Fruit fly (Drosophila melanogaster) whole organism, embryonic: ENCODE results near the gene CG14669.
A peak's percentile ranks its signal among the peaks of the same experiment; 100 is the strongest.

ENCODE experiments used
- Aef1 ChIP-seq: fragments of 200-800 bp; sonication (Bioruptor generic); IDR thresholded peaks from 3 replicates; pipeline ENCODE4 v1.3.6; 2022; ENCODE audit warnings: missing biosample characterization, missing genetic modification characterization
- B-H2 ChIP-seq: fragments of 200-800 bp; sonication (Bioruptor generic); optimal IDR thresholded peaks from 2 replicates; lab custom pipeline; 2018; ENCODE audit warnings: missing biosample characterization, mild to moderate bottlenecking, missing genetic modification characterization
- CG10274 ChIP-seq: fragments of 200-800 bp; sonication (Bioruptor generic); optimal IDR thresholded peaks from 3 replicates; lab custom pipeline; 2017; ENCODE audit warnings: missing biosample characterization, mild to moderate bottlenecking, missing genetic modification characterization
- CG11456 ChIP-seq: fragments of 200-800 bp; sonication (Bioruptor generic); IDR thresholded peaks from 3 replicates; pipeline ENCODE4 v1.3.6; 2022; ENCODE audit warnings: missing biosample characterization, missing genetic modification characterization
- CG11504 ChIP-seq: fragments of 200-800 bp; sonication (Bioruptor generic); optimal IDR thresholded peaks from 3 replicates; lab custom pipeline; 2019; ENCODE audit warnings: missing biosample characterization, mild to moderate bottlenecking, missing genetic modification characterization, moderate library complexity
- CG11696 ChIP-seq: fragments of 200-800 bp; sonication (Bioruptor generic); IDR thresholded peaks from 2 replicates; pipeline ENCODE4 v1.3.6; 2022; ENCODE audit warnings: missing biosample characterization, missing genetic modification characterization
- CG13287 ChIP-seq: fragments of 200-800 bp; sonication (Bioruptor generic); IDR thresholded peaks from 2 replicates; pipeline ENCODE4 v1.3.6; 2022; ENCODE audit warnings: missing biosample characterization, missing genetic modification characterization; ENCODE audit not compliant: partially characterized antibody
- CG13424 ChIP-seq: fragments of 200-800 bp; sonication (Bioruptor generic); optimal IDR thresholded peaks from 2 replicates; lab custom pipeline; 2019; ENCODE audit warnings: missing biosample characterization, mild to moderate bottlenecking, missing genetic modification characterization, moderate library complexity
- CG14050 ChIP-seq: fragments of 200-800 bp; sonication (Bioruptor generic); IDR thresholded peaks from 3 replicates; pipeline ENCODE4 v1.3.6; 2022; ENCODE audit warnings: missing biosample characterization, missing genetic modification characterization
- CG14965 ChIP-seq: fragments of 200-800 bp; sonication (Bioruptor generic); optimal IDR thresholded peaks from 2 replicates; lab custom pipeline; 2016; ENCODE audit warnings: missing biosample characterization, missing genetic modification characterization, borderline replicate concordance
- CG17361 ChIP-seq: fragments of 200-800 bp; sonication (Bioruptor generic); IDR thresholded peaks from 3 replicates; pipeline ENCODE4 v1.3.6; 2022; ENCODE audit warnings: missing biosample characterization, missing genetic modification characterization
- CG18619 ChIP-seq: fragments of 200-800 bp; sonication (Bioruptor generic); optimal IDR thresholded peaks from 3 replicates; lab custom pipeline; 2017; ENCODE audit warnings: missing biosample characterization, mild to moderate bottlenecking, missing genetic modification characterization
- CG3163 ChIP-seq: fragments of 200-800 bp; sonication (Bioruptor generic); optimal IDR thresholded peaks from 3 replicates; lab custom pipeline; 2016; ENCODE audit warnings: missing biosample characterization, missing genetic modification characterization
- CG32772 ChIP-seq: fragments of 200-800 bp; sonication (Bioruptor generic); IDR thresholded peaks from 2 replicates; pipeline ENCODE4 v1.3.6; 2022; ENCODE audit warnings: missing biosample characterization, missing genetic modification characterization
- CG4282 ChIP-seq: fragments of 200-800 bp; sonication (Bioruptor generic); optimal IDR thresholded peaks from 2 replicates; lab custom pipeline; 2016; ENCODE audit warnings: missing biosample characterization, missing genetic modification characterization
- CG4707 ChIP-seq: fragments of 200-800 bp; sonication (Bioruptor generic); optimal IDR thresholded peaks from 2 replicates; lab custom pipeline; 2018; ENCODE audit warnings: missing biosample characterization, mild to moderate bottlenecking, missing genetic modification characterization, moderate library complexity
- CG6272 ChIP-seq: fragments of 200-800 bp; sonication (Bioruptor generic); IDR thresholded peaks from 2 replicates; pipeline ENCODE4 v1.3.6; 2022; ENCODE audit warnings: missing biosample characterization, missing genetic modification characterization
- CG6765 ChIP-seq: fragments of 200-800 bp; sonication (Bioruptor generic); optimal IDR thresholded peaks from 3 replicates; lab custom pipeline; 2017; ENCODE audit warnings: missing biosample characterization, mild to moderate bottlenecking, missing genetic modification characterization
- CG6813 ChIP-seq: fragments of 200-800 bp; sonication (Bioruptor generic); optimal IDR thresholded peaks from 2 replicates; lab custom pipeline; 2017; ENCODE audit warnings: missing biosample characterization, missing genetic modification characterization, mild to moderate bottlenecking, moderate library complexity, missing genetic modification reagents
- CG9215 ChIP-seq: fragments of 200-800 bp; sonication (Bioruptor generic); IDR thresholded peaks from 2 replicates; pipeline ENCODE4 v1.3.6; 2022; ENCODE audit warnings: missing biosample characterization, missing genetic modification characterization
- CG9437 ChIP-seq: fragments of 200-800 bp; sonication (Bioruptor generic); optimal IDR thresholded peaks from 2 replicates; lab custom pipeline; 2018; ENCODE audit warnings: missing biosample characterization, mild to moderate bottlenecking, missing genetic modification characterization
- D19B ChIP-seq: fragments of 200-800 bp; sonication (Bioruptor generic); optimal IDR thresholded peaks from 2 replicates; lab custom pipeline; 2017; ENCODE audit warnings: missing biosample characterization, mild to moderate bottlenecking, missing genetic modification characterization
- Fer2 ChIP-seq: fragments of 200-800 bp; sonication (Bioruptor generic); optimal IDR thresholded peaks from 2 replicates; lab custom pipeline; 2018; ENCODE audit warnings: missing biosample characterization, mild to moderate bottlenecking, missing genetic modification characterization, moderate library complexity
- Hr78 ChIP-seq, 2 experiments: fragments of 200-800 bp in 1 of 2; fragments of >200 bp in 1 of 2; sonication (Bioruptor generic) in 1 of 2; optimal IDR thresholded peaks; 2 replicates each; lab custom pipeline; 2017 to 2019; ENCODE audit warnings: missing biosample characterization in 2 of 2, missing genetic modification characterization in 2 of 2, mild to moderate bottlenecking in 1 of 2, moderate library complexity in 1 of 2
- Med ChIP-seq: fragments of 200-800 bp; sonication (Bioruptor generic); peaks from one replicate; lab custom pipeline; 2016; ENCODE audit warnings: missing biosample characterization, missing genetic modification characterization, mild to moderate bottlenecking, inconsistent platforms, moderate library complexity
- Poxn ChIP-seq: fragments of 200-800 bp; sonication (Bioruptor generic); IDR thresholded peaks from 2 replicates; pipeline ENCODE4 v1.3.6; 2022; ENCODE audit warnings: missing biosample characterization, missing genetic modification characterization
- YL-1 ChIP-seq: fragments of 200-800 bp; sonication (Bioruptor generic); optimal IDR thresholded peaks from 3 replicates; lab custom pipeline; 2017; ENCODE audit warnings: missing biosample characterization, mild to moderate bottlenecking, missing genetic modification characterization
- ab ChIP-seq: fragments of 200-800 bp; sonication (Bioruptor generic); optimal IDR thresholded peaks from 2 replicates; lab custom pipeline; 2016; ENCODE audit warnings: missing biosample characterization, missing genetic modification characterization
- ap ChIP-seq: fragments of 200-800 bp; sonication (Bioruptor generic); IDR thresholded peaks from 2 replicates; pipeline ENCODE4 v1.3.6; 2022; ENCODE audit warnings: missing biosample characterization, missing genetic modification characterization
- bowl ChIP-seq: fragments of 200-800 bp; sonication (Bioruptor generic); IDR thresholded peaks from 2 replicates; pipeline ENCODE4 v1.3.6; 2022; ENCODE audit warnings: missing biosample characterization, missing genetic modification characterization
- cg ChIP-seq: fragments of 200-800 bp; sonication (Bioruptor generic); optimal IDR thresholded peaks from 3 replicates; lab custom pipeline; 2019; ENCODE audit warnings: missing biosample characterization, mild to moderate bottlenecking, missing genetic modification characterization, moderate library complexity
- chinmo ChIP-seq: fragments of 200-800 bp; sonication (Bioruptor generic); IDR thresholded peaks from 4 replicates; pipeline ENCODE4 v1.3.6; 2022; ENCODE audit warnings: missing biosample characterization, missing genetic modification characterization; ENCODE audit not compliant: partially characterized antibody
- disco-r ChIP-seq: fragments of 200-800 bp; sonication (Bioruptor generic); optimal IDR thresholded peaks from 2 replicates; lab custom pipeline; 2016; ENCODE audit warnings: missing biosample characterization, missing genetic modification characterization
- eyg ChIP-seq: fragments of 200-800 bp; sonication (Bioruptor generic); optimal IDR thresholded peaks from 3 replicates; lab custom pipeline; 2016; ENCODE audit warnings: missing biosample characterization, missing genetic modification characterization
- fd3F ChIP-seq: fragments of 200-800 bp; sonication (Bioruptor generic); optimal IDR thresholded peaks from 2 replicates; lab custom pipeline; 2018; ENCODE audit warnings: missing biosample characterization, mild to moderate bottlenecking, missing genetic modification characterization, moderate library complexity
- gfzf ChIP-seq: fragments of 200-800 bp; sonication (Bioruptor generic); optimal IDR thresholded peaks from 2 replicates; lab custom pipeline; 2016; ENCODE audit warnings: missing biosample characterization, mild to moderate bottlenecking, missing genetic modification characterization, moderate library complexity
- insv ChIP-seq, 2 experiments: fragments of 200-800 bp; sonication (Bioruptor generic); optimal IDR thresholded peaks; 3 replicates each; lab custom pipeline; 2016 to 2018; ENCODE audit warnings: missing biosample characterization in 2 of 2, missing genetic modification characterization in 2 of 2
- inv ChIP-seq: fragments of 200-800 bp; sonication (Bioruptor generic); IDR thresholded peaks from 2 replicates; pipeline ENCODE4 v1.3.6; 2022; ENCODE audit warnings: missing biosample characterization, missing genetic modification characterization; ENCODE audit not compliant: partially characterized antibody
- odd ChIP-seq: fragments of 200-800 bp; sonication (Bioruptor generic); optimal IDR thresholded peaks from 2 replicates; lab custom pipeline; 2017; ENCODE audit warnings: missing biosample characterization, mild to moderate bottlenecking, missing genetic modification characterization
- pfk ChIP-seq: fragments of 200-800 bp; sonication (Bioruptor generic); optimal IDR thresholded peaks from 2 replicates; lab custom pipeline; 2018; ENCODE audit warnings: missing biosample characterization, mild to moderate bottlenecking, missing genetic modification characterization, moderate library complexity
- pzg ChIP-seq: fragments of 200-800 bp; sonication (Bioruptor generic); optimal IDR thresholded peaks from 3 replicates; lab custom pipeline; 2018; ENCODE audit warnings: missing biosample characterization, mild to moderate bottlenecking, missing genetic modification characterization, moderate library complexity
- salm ChIP-seq: fragments of 200-800 bp; sonication (Bioruptor generic); optimal IDR thresholded peaks from 2 replicates; lab custom pipeline; 2018; ENCODE audit warnings: missing biosample characterization, mild to moderate bottlenecking, missing genetic modification characterization
- sens ChIP-seq: fragments of 200-800 bp; sonication (Bioruptor generic); peaks from one replicate; lab custom pipeline; 2016; ENCODE audit warnings: missing biosample characterization, missing genetic modification characterization
- seq ChIP-seq: fragments of 200-800 bp; sonication (Bioruptor generic); IDR thresholded peaks from 2 replicates; pipeline ENCODE4 v1.3.6; 2022; ENCODE audit warnings: missing biosample characterization, missing genetic modification characterization
- slou ChIP-seq: fragments of 200-800 bp; sonication (Bioruptor generic); optimal IDR thresholded peaks from 3 replicates; lab custom pipeline; 2016; ENCODE audit warnings: missing biosample characterization, missing genetic modification characterization
- tna ChIP-seq: fragments of 200-800 bp; sonication (Bioruptor generic); IDR thresholded peaks from 2 replicates; pipeline ENCODE4 v1.3.6; 2022; ENCODE audit warnings: missing biosample characterization, missing genetic modification characterization; ENCODE audit not compliant: partially characterized antibody
- toy ChIP-seq: fragments of 200-800 bp; sonication (Bioruptor generic); IDR thresholded peaks from 2 replicates; pipeline ENCODE4 v1.3.6; 2022; ENCODE audit warnings: missing biosample characterization, missing genetic modification characterization
- vnd ChIP-seq: fragments of 200-800 bp; sonication (Bioruptor generic); IDR thresholded peaks from 3 replicates; pipeline ENCODE4 v1.3.6; 2022; ENCODE audit warnings: missing biosample characterization, missing genetic modification characterization; ENCODE audit not compliant: partially characterized antibody
- vvl ChIP-seq: fragments of 200-800 bp; sonication (Bioruptor generic); IDR thresholded peaks from 2 replicates; pipeline ENCODE4 v1.3.6; 2022; ENCODE audit warnings: missing biosample characterization, missing genetic modification characterization
- wor ChIP-seq: fragments of 200-800 bp; sonication (Bioruptor generic); IDR thresholded peaks from 2 replicates; pipeline ENCODE4 v1.3.6; 2022; ENCODE audit warnings: missing biosample characterization, missing genetic modification characterization

CG14669 gene

dm6 chr3R:5466875-5467274 is 52.5 kb downstream of the CG14669 start, which contains the start of gene RpL35A (continued):
- TF ChIP-seq CG14965 (GFP tag; lab: Kevin White, UChicago) (no peak), vvl (GFP tag; lab: Robert Waterston, UW) (peak; percentile 69), Poxn (GFP tag; lab: Robert Waterston, UW) (no peak), slou (GFP tag; lab: Kevin White, UChicago) (no peak), ap (peak; percentile 32; the same call in 1 of the 2 replicates), CG6765 (peak; percentile 94), CG6272 (GFP tag; lab: Robert Waterston, UW) (no peak), pfk (GFP tag; lab: Kevin White, UChicago) (peak; percentile 79), inv (no peak), sens (GFP tag; lab: Kevin White, UChicago) (peak; percentile 94), YL-1 (peak; percentile 94), CG3163 (GFP tag; lab: Kevin White, UChicago) (no peak), salm (tag; lab: Kevin White, UChicago) (peak; percentile 64), CG14050 (GFP tag; lab: Robert Waterston, UW) (peak; percentile 30; the same call in 2 of the 3 replicates), CG13287 (GFP tag; lab: Robert Waterston, UW) (no peak; the same call in 1 of the 2 replicates), odd (peak; percentile 85), eyg (GFP tag; lab: Kevin White, UChicago) (peak; percentile 60), B-H2 (GFP tag; lab: Kevin White, UChicago) (peak; percentile 89), Aef1 (GFP tag; lab: Robert Waterston, UW) (no peak), CG17361 (peak; percentile 66; the same call in 2 of the 3 replicates), CG9437 (GFP tag; lab: Kevin White, UChicago) (peak; percentile 44), chinmo (GFP tag; lab: Robert Waterston, UW) (no peak), CG4707 (GFP tag; lab: Kevin White, UChicago) (peak; percentile 87), CG18619 (GFP tag; lab: Kevin White, UChicago) (peak; percentile 82), bowl (GFP tag; lab: Robert Waterston, UW) (0 out of 2 replicates have a peak, but pooled peaks have one; percentile 15), Hr78 (GFP tag; optimal IDR thresholded peaks at IDR 0.05; lab: Kevin White, UChicago) (no peak), vnd (no peak), toy (GFP tag; lab: Robert Waterston, UW) (no peak), insv (GFP tag; optimal IDR thresholded peaks at IDR 0.05; lab: Kevin White, UChicago) (peak in 1 of 2 experiments; percentile 61), wor (GFP tag; lab: Robert Waterston, UW) (no peak), CG4282 (no peak), D19B (GFP tag; lab: Kevin White, UChicago) (peak; percentile 34), Fer2 (peak; percentile 68), pzg (GFP tag; lab: Kevin White, UChicago) (peak; percentile 80), gfzf (peak; percentile 87), fd3F (peak; percentile 25), ab (GFP tag; lab: Kevin White, UChicago) (no peak), seq (peak; percentile 63; the same call in 1 of the 2 replicates), tna (no peak), CG11504 (tag; lab: Kevin White, UChicago) (peak; percentile 62), Med (GFP tag; lab: Kevin White, UChicago) (peak; percentile 98), CG32772 (GFP tag; lab: Robert Waterston, UW) (no peak; the same call in 1 of the 2 replicates), CG6813 (GFP tag; lab: Kevin White, UChicago) (peak; percentile 84), CG10274 (GFP tag; lab: Kevin White, UChicago) (peak; percentile 65), cg (GFP tag; lab: Kevin White, UChicago) (no peak), CG11696 (GFP tag; lab: Robert Waterston, UW) (no peak), CG11456 (GFP tag; lab: Robert Waterston, UW) (peak; percentile 77; the same call in 2 of the 3 replicates), CG9215 (GFP tag; lab: Robert Waterston, UW) (no peak), disco-r (GFP tag; lab: Kevin White, UChicago) (peak; percentile 41), CG13424 (peak; percentile 36)
